Fruit fly (Drosophila melanogaster) whole organism, embryonic: ENCODE measurements around the gene CG4730.

ENCODE experiments used
- CG12104 ChIP-seq: fragments of 200-800 bp; sonication (Bioruptor generic); optimal IDR thresholded peaks from 3 replicates; lab custom pipeline; 2016; ENCODE audit warnings: missing biosample characterization, missing genetic modification characterization
- CG8765 ChIP-seq: fragments of 200-800 bp; sonication (Bioruptor generic); IDR thresholded peaks from 2 replicates; pipeline ENCODE4 v1.3.6; 2022; ENCODE audit warnings: missing biosample characterization, missing genetic modification characterization
- Lpt ChIP-seq: fragments of >200 bp; optimal IDR thresholded peaks from 2 replicates; lab custom pipeline; 2018; ENCODE audit warnings: missing biosample characterization, missing genetic modification characterization
- ash1 ChIP-seq: fragments of 200-800 bp; sonication (Bioruptor generic); optimal IDR thresholded peaks from 2 replicates; lab custom pipeline; 2018; ENCODE audit warnings: missing biosample characterization, mild to moderate bottlenecking, missing genetic modification characterization
- hb ChIP-seq: fragments of 200-800 bp; sonication (Bioruptor generic); IDR thresholded peaks from 3 replicates; pipeline ENCODE4 v1.3.6; 2022; ENCODE audit warnings: missing biosample characterization, missing genetic modification characterization; ENCODE audit not compliant: partially characterized antibody
- slbo ChIP-seq: fragments of 200-800 bp; sonication (Bioruptor generic); IDR thresholded peaks from 2 replicates; pipeline ENCODE4 v1.3.6; 2022; ENCODE audit warnings: missing biosample characterization, missing genetic modification characterization

dm6 chr3R:25650417-25650816, 28.1 kb downstream of the CG4730 start:
- no peak for TF ChIP-seq ash1 (GFP tag; lab: Kevin White, UChicago)
- TF ChIP-seq CG12104 (GFP tag; lab: Kevin White, UChicago), result no peak
- TF ChIP-seq hb (GFP tag; lab: Robert Waterston, UW), result no peak
- no peak for TF ChIP-seq slbo (GFP tag; lab: Robert Waterston, UW)
- no peak for TF ChIP-seq Lpt (GFP tag; lab: Kevin White, UChicago)
- no peak for TF ChIP-seq CG8765
